Worm (Caenorhabditis elegans): ENCODE data around the gene clec-163.
A peak's percentile ranks its signal among the peaks of the same experiment; 100 is the strongest.

Gene clec-163

DNA sequence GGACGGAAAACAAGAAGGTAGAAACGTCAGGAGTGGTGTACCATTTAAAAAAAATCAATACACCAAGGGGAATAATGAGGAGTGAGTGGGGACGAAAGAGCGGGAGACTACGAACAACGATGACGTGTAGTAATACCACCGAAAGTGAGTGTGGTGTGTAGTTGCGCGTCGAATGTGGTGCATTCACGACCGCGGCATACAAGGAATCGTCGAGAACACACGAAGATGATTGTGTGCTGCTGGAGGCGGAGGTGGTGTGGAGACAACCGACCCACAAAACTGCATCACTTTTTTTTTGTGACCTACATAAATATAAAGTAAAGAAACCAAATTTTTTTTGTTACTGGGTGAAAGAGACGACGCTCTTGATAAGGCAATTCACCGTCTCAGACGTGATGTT is 24.2 kb downstream of the clec-163 start (continued):
- TF ChIP-seq nhr-41 (GFP tag; IDR thresholded peaks at IDR 0.05) (peak; percentile 16; the same call in 1 of the 2 replicates), Y105C5A.15 (GFP tag; IDR thresholded peaks at IDR 0.05) (no peak), lin-38 (GFP tag; IDR thresholded peaks at IDR 0.05) (peak; percentile 61), nhr-10 (tag; optimal IDR thresholded peaks at IDR 0.05) (no peak), lin-39 (tag; optimal IDR thresholded peaks at IDR 0.05) (no peak), ztf-11 (tag; optimal IDR thresholded peaks at IDR 0.05) (no peak), F44E2.7 (GFP tag; IDR thresholded peaks at IDR 0.05) (no peak), unc-39 (tag; optimal IDR thresholded peaks at IDR 0.05) (no peak), nhr-102 (tag; optimal IDR thresholded peaks at IDR 0.05) (peak; percentile 41), hlh-11 (tag; optimal IDR thresholded peaks at IDR 0.05) (peak; percentile 82), lin-13 (GFP tag; optimal IDR thresholded peaks at IDR 0.05) (peak; percentile 76), daf-19 (GFP tag; conservative IDR thresholded peaks at IDR 0.05) (no peak), mdt-29 (GFP tag; IDR thresholded peaks at IDR 0.05) (peak; percentile 43; the same call in 1 of the 2 replicates), ceh-82 (tag; optimal IDR thresholded peaks at IDR 0.05) (no peak), nhr-11 (tag; optimal IDR thresholded peaks at IDR 0.05) (peak; percentile 64), mdl-1 (tag; optimal IDR thresholded peaks at IDR 0.05) (peak in 1 of 2 experiments; percentile 15), php-3 (GFP tag; IDR thresholded peaks at IDR 0.05) (no peak), pha-4 (GFP tag; IDR thresholded peaks at IDR 0.05) (no peak), pha-4 (tag; optimal IDR thresholded peaks at IDR 0.05) (peak; percentile 36), nhr-237 (tag; optimal IDR thresholded peaks at IDR 0.05) (peak; percentile 14), nhr-28 (tag; optimal IDR thresholded peaks at IDR 0.05) (peak; percentile 91), dmd-9 (GFP tag; IDR thresholded peaks at IDR 0.05) (peak; percentile 57; the same call in 1 of the 2 replicates), mes-2 (tag; optimal IDR thresholded peaks at IDR 0.05; ENCODE audit: poor library complexity, severe bottlenecking) (peak; percentile 85), arid-1 (GFP tag; conservative IDR thresholded peaks at IDR 0.05) (peak; percentile 31; the same call in 1 of the 2 replicates), fkh-10 (GFP tag; optimal IDR thresholded peaks at IDR 0.05) (no peak), ceh-20 (GFP tag; IDR thresholded peaks at IDR 0.05) (0 out of 2 replicates have a peak, but pooled peaks have one; percentile 35), sdz-12 (GFP tag; optimal IDR thresholded peaks at IDR 0.05) (peak; percentile 60), aha-1 (tag) (peak; percentile 93), Y75B8A.6 (GFP tag; IDR thresholded peaks at IDR 0.05) (no peak), T26A8.4 (GFP tag; IDR thresholded peaks at IDR 0.05) (no peak), Y48G9A.11 (GFP tag; IDR thresholded peaks at IDR 0.05) (no peak), F10B5.3 (tag; optimal IDR thresholded peaks at IDR 0.05) (no peak)

DNA sequence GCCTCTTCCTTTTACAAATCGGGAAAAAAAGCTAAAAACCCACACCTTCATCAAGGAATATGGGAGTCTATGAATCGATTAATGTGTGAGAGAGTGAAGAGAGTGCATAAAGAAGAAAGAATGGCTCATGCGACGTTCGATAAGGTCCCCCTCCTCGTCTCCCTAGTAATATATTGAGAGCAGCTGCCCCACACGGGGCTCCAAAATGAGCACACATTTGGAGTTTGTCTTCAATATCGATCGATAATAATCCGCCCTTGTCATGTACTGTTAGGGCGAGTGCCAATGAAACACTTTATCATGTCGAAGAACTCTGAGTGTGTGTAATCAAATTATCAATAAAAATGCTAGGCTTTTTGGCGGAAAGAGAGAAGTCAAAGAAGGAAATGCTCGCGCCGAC is 25.1 kb downstream of the clec-163 start:
- TF ChIP-seq daf-16 (GFP tag; optimal IDR thresholded peaks at IDR 0.05) (no peak), daf-16 (tag; optimal IDR thresholded peaks at IDR 0.05) (peak; percentile 49), attf-4 (tag; optimal IDR thresholded peaks at IDR 0.05) (no peak), dmd-6 (GFP tag; IDR thresholded peaks at IDR 0.05) (peak; percentile 30), dve-1 (tag; optimal IDR thresholded peaks at IDR 0.05; ENCODE audit: insufficient read depth) (peak; percentile 16), nhr-28 (tag; optimal IDR thresholded peaks at IDR 0.05) (peak; percentile 11), ceh-20 (GFP tag; IDR thresholded peaks at IDR 0.05) (no peak), pqm-1 (tag; optimal IDR thresholded peaks at IDR 0.05) (peak; percentile 34)

DNA sequence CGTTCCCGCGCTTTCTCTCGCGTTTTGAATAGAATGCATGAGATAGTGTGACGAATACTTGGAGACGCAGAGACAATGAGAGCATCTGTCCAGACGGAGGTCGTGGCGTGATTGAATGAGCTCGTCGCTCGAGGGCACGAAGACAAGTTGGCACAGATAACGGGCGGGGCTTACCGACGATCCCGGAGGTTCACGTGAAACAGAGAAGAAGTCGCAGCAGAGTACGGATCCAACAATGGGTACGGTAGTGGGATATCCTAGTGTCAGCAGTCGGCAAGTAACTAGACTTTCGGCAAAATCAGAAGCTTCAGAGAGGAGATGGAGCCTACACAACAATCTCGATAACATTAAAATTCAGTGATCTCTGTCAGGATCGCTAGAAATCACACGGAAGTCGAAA is 25.6 kb downstream of the clec-163 start:
- TF ChIP-seq pqm-1 (tag; optimal IDR thresholded peaks at IDR 0.05) (no peak), hif-1 (tag; optimal IDR thresholded peaks at IDR 0.05) (peak in 1 of 2 experiments; percentile 6), aha-1 (tag) (peak; percentile 78), T26A8.4 (GFP tag; IDR thresholded peaks at IDR 0.05) (0 out of 2 replicates have a peak, but pooled peaks have one; percentile 10), nhr-11 (tag; optimal IDR thresholded peaks at IDR 0.05) (peak; percentile 85), lin-13 (GFP tag; optimal IDR thresholded peaks at IDR 0.05) (no peak), daf-12 (tag; optimal IDR thresholded peaks at IDR 0.05) (no peak), cey-2 (tag; optimal IDR thresholded peaks at IDR 0.05; ENCODE audit: borderline replicate concordance, insufficient read depth) (no peak), F44E2.7 (GFP tag; IDR thresholded peaks at IDR 0.05) (no peak), zfp-3 (GFP tag; conservative IDR thresholded peaks at IDR 0.05) (0 out of 2 replicates have a peak, but pooled peaks have one; percentile 9), mxl-2 (GFP tag; conservative IDR thresholded peaks at IDR 0.05) (0 out of 2 replicates have a peak, but pooled peaks have one; percentile 45), hmg-1.1 (GFP tag; IDR thresholded peaks at IDR 0.05) (peak; percentile 22; the same call in 1 of the 2 replicates), ceh-82 (tag; optimal IDR thresholded peaks at IDR 0.05) (no peak), aly-2 (tag; optimal IDR thresholded peaks at IDR 0.05) (no peak), mdl-1 (tag; optimal IDR thresholded peaks at IDR 0.05) (no peak), nhr-42 (GFP tag; IDR thresholded peaks at IDR 0.05) (no peak), gei-8 (GFP tag; optimal IDR thresholded peaks at IDR 0.05) (peak; percentile 14), D1046.2 (GFP tag; IDR thresholded peaks at IDR 0.05) (no peak), lim-7 (GFP tag; IDR thresholded peaks at IDR 0.05) (no peak), dmd-9 (GFP tag; IDR thresholded peaks at IDR 0.05) (no peak)
